Worm (Caenorhabditis elegans): ENCODE data around the gene Y47D7A.3.

- TF ChIP-seq T22C8.4 (GFP tag; IDR thresholded peaks at IDR 0.05), result no peak
- no peak for TF ChIP-seq cog-1 (tag; optimal IDR thresholded peaks at IDR 0.05)
- no peak for TF ChIP-seq flt-1 (GFP tag; IDR thresholded peaks at IDR 0.05)
- TF ChIP-seq tab-1 (GFP tag; IDR thresholded peaks at IDR 0.05), result no peak
- TF ChIP-seq ztf-29 (GFP tag; IDR thresholded peaks at IDR 0.05), result no peak
- no peak for TF ChIP-seq ztf-23 (GFP tag; IDR thresholded peaks at IDR 0.05)
- TF ChIP-seq ref-1 (GFP tag; conservative IDR thresholded peaks at IDR 0.05), result no peak
Observed at ce11 chrV:4416710-4417109, 6.0 kb downstream of the Y47D7A.3 start, which contains the start of gene Y47D7A.18.
